Worm (Caenorhabditis elegans) whole organism, L3 larva: Measurements from ENCODE around the gene C33F10.11.

ENCODE experiments used
- R02D3.7 ChIP-seq: fragments of 150-350 bp; optimal IDR thresholded peaks from 2 replicates; lab custom pipeline; 2014; ENCODE audit warnings: missing biosample characterization, missing genetic modification characterization
- aly-2 ChIP-seq: fragments of 150-350 bp; optimal IDR thresholded peaks from 2 replicates; lab custom pipeline; 2014; ENCODE audit warnings: missing biosample characterization, missing genetic modification characterization
- daf-12 ChIP-seq: fragments of 150-350 bp; optimal IDR thresholded peaks from 2 replicates; lab custom pipeline; 2014; ENCODE audit warnings: missing biosample characterization, missing genetic modification reagents, missing genetic modification characterization
- egl-27 ChIP-seq: sonication (generic microtip); optimal IDR thresholded peaks from 4 replicates; lab custom pipeline; 2017; ENCODE audit warnings: missing biosample characterization, missing genetic modification reagents, missing genetic modification characterization
- elt-1 ChIP-seq: fragments of 150-350 bp; optimal IDR thresholded peaks from 2 replicates; lab custom pipeline; 2014; ENCODE audit warnings: missing biosample characterization, missing genetic modification characterization
- elt-2 ChIP-seq: sonication (generic microtip); optimal IDR thresholded peaks from 2 replicates; lab custom pipeline; 2016; ENCODE audit warnings: missing genetic modification reagents, mild to moderate bottlenecking, missing genetic modification characterization, missing compliant biosample characterization
- elt-3 ChIP-seq, 3 experiments: fragments of 150-350 bp in 1 of 3; sonication (generic microtip) in 2 of 3; optimal IDR thresholded peaks; 2 replicates in 2 of 3; 4 replicates in 1 of 3; lab custom pipeline; 2014 to 2017; ENCODE audit warnings: missing biosample characterization in 3 of 3, missing genetic modification characterization in 3 of 3
- eor-1 ChIP-seq, 2 experiments: fragments of 150-350 bp; optimal IDR thresholded peaks; 2 replicates each; lab custom pipeline; 2014 to 2018; ENCODE audit warnings: missing biosample characterization in 2 of 2, missing genetic modification characterization in 2 of 2
- fkh-10 ChIP-seq: sonication (generic microtip); optimal IDR thresholded peaks from 2 replicates; lab custom pipeline; 2017; ENCODE audit warnings: missing biosample characterization, missing genetic modification reagents, missing genetic modification characterization
- lin-15B ChIP-seq: fragments of 150-350 bp; optimal IDR thresholded peaks from 2 replicates; lab custom pipeline; 2014; ENCODE audit warnings: missing biosample characterization, missing genetic modification characterization
- lin-39 ChIP-seq: fragments of 150-350 bp; optimal IDR thresholded peaks from 2 replicates; lab custom pipeline; 2018; ENCODE audit warnings: missing biosample characterization, missing genetic modification reagents, missing genetic modification characterization
- mdl-1 ChIP-seq: fragments of 150-350 bp; optimal IDR thresholded peaks from 2 replicates; lab custom pipeline; 2014; ENCODE audit warnings: missing biosample characterization, missing genetic modification characterization
- mml-1 ChIP-seq: fragments of 150-350 bp; sonication (generic microtip); optimal IDR thresholded peaks from 3 replicates; lab custom pipeline; 2014; ENCODE audit warnings: missing biosample characterization, missing genetic modification characterization
- nhr-11 ChIP-seq: fragments of 150-350 bp; optimal IDR thresholded peaks from 2 replicates; lab custom pipeline; 2014; ENCODE audit warnings: missing biosample characterization, missing genetic modification characterization
- nhr-23 ChIP-seq: fragments of 150-350 bp; optimal IDR thresholded peaks from 2 replicates; lab custom pipeline; 2014; ENCODE audit warnings: missing biosample characterization, missing genetic modification reagents, missing genetic modification characterization
- nhr-25 ChIP-seq: sonication (generic microtip); optimal IDR thresholded peaks from 2 replicates; lab custom pipeline; 2017; ENCODE audit warnings: missing biosample characterization, missing genetic modification characterization
- nhr-28 ChIP-seq: fragments of 150-350 bp; optimal IDR thresholded peaks from 2 replicates; lab custom pipeline; 2014; ENCODE audit warnings: missing biosample characterization, missing genetic modification characterization
- nhr-43 ChIP-seq: sonication (generic microtip); optimal IDR thresholded peaks from 2 replicates; lab custom pipeline; 2016; ENCODE audit warnings: mild to moderate bottlenecking, missing genetic modification characterization, missing compliant biosample characterization; ENCODE audit not compliant: poor library complexity, severe bottlenecking
- nhr-67 ChIP-seq: fragments of 150-350 bp; optimal IDR thresholded peaks from 2 replicates; lab custom pipeline; 2014; ENCODE audit warnings: missing biosample characterization, missing genetic modification characterization
- nhr-76 ChIP-seq: fragments of 150-350 bp; sonication (generic microtip); optimal IDR thresholded peaks from 5 replicates; lab custom pipeline; 2014; ENCODE audit warnings: missing biosample characterization, missing genetic modification characterization
- nhr-77 ChIP-seq: fragments of 150-350 bp; optimal IDR thresholded peaks from 2 replicates; lab custom pipeline; 2014; ENCODE audit warnings: missing biosample characterization, missing genetic modification characterization
- pqm-1 ChIP-seq: fragments of 150-350 bp; optimal IDR thresholded peaks from 2 replicates; lab custom pipeline; 2017; ENCODE audit warnings: missing biosample characterization, missing genetic modification characterization, inconsistent platforms
- sea-2 ChIP-seq: fragments of 150-350 bp; sonication (generic microtip); optimal IDR thresholded peaks from 4 replicates; lab custom pipeline; 2014; ENCODE audit warnings: missing biosample characterization, missing genetic modification reagents, missing genetic modification characterization
- snpc-4 ChIP-seq: fragments of 150-350 bp; optimal IDR thresholded peaks from 2 replicates; lab custom pipeline; 2014; ENCODE audit warnings: missing biosample characterization, missing genetic modification characterization
- unc-39 ChIP-seq: sonication (generic microtip); optimal IDR thresholded peaks from 4 replicates; lab custom pipeline; 2017; ENCODE audit warnings: missing biosample characterization, missing genetic modification characterization
- unc-62 ChIP-seq: fragments of 150-350 bp; sonication (generic microtip); optimal IDR thresholded peaks from 4 replicates; lab custom pipeline; 2014; ENCODE audit warnings: missing biosample characterization, missing genetic modification reagents, missing genetic modification characterization
- zag-1 ChIP-seq: fragments of 150-350 bp; optimal IDR thresholded peaks from 2 replicates; lab custom pipeline; 2014; ENCODE audit warnings: missing biosample characterization, missing genetic modification characterization
- ztf-11 ChIP-seq: fragments of 150-350 bp; optimal IDR thresholded peaks from 2 replicates; lab custom pipeline; 2014; ENCODE audit warnings: missing biosample characterization, missing genetic modification characterization

Gene C33F10.11

DNA sequence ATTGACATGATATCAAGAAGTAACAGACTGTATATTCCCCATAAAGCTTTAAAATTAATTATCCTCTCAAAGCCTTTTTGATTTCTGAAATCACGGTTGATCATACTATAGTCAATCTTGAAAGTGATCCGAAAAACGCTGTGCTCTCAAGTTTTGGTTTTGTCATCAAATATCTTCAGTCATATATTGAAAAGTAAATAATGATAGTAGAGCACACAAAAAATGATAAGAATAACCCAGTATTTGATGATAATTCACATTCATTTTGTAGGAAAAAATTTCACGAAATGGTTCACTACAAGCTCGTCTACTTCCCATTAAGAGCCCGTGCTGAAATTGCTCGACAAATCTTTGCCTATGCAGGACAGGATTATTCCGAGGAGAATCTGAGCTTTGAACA, 45.0 kb upstream of the C33F10.11 start, which contains the start of gene gst-6 (continued):
- no peak for TF ChIP-seq unc-39 (tag; lab: Kevin White, UChicago)
- TF ChIP-seq, all 47 proteins: peak for 4

DNA sequence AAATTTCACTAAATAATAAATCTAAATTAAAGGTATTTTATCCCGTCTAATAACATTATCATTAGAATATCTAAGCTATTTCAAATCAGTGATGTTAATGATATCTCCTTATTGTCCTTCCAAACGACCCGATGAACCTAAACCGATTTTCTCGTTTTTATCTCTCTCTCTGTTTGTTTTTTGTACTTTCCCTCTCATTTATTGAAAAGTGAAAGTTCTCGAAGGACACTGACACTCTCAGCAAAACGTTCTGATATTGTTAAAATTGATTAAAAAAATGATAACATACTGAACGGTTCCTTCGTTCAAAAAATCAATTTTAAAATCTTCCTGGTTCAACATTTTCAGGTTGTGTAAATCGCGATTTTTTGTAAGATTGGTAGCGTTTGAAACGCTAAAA, 41.4 kb upstream of the C33F10.11 start, which contains the start of gene F11G11.13:
Gene F11G11.13, minus strand, starts transcription at position 89 of the 400 bp plus-strand sequence.
- TF ChIP-seq nhr-23 (peak; percentile 55), R02D3.7 (tag; lab: Kevin White, UChicago) (no peak), elt-3 (tag; optimal IDR thresholded peaks at IDR 0.05; lab: Kevin White, UChicago) (peak in 1 of 3 experiments; percentile 6), ztf-11 (no peak), nhr-43 (tag; lab: Kevin White, UChicago) (peak; percentile 27), nhr-25 (tag; lab: Kevin White, UChicago) (peak; percentile 67), eor-1 (tag; optimal IDR thresholded peaks at IDR 0.05; lab: Kevin White, UChicago) (no peak)

DNA sequence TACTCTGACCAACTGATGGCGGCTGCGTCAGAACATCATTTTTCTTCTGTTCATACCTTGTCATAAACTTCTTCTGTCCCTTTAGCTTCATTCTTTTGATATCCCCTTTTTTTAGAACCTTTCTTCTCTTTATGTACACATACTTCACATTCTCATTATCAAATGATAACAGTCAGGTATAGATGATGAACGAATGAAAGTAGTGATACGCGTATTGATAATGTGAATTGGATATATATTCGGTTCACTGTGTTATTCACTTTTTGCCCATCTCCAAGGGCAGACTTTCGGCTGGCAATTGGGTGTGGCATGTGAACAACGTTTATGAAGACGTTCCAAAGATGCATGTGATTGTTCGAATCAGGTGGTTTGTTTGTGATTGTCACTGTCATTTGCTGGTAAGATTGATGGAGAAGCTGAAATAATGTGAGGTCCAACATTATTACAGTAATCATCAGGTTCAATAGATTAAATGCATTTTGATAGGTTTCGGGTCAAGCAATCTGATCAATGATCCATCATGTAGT, 39.7 kb upstream of the C33F10.11 start, which contains the start of gene F11G11.15:
Gene F11G11.15, plus strand, starts transcription at position 511 of the 527 bp plus-strand sequence.
- TF ChIP-seq nhr-11 (tag; lab: Kevin White, UChicago): no peak
- peak; percentile 79 for TF ChIP-seq nhr-25 (tag; lab: Kevin White, UChicago)
- TF ChIP-seq nhr-43 (tag; lab: Kevin White, UChicago): peak; percentile 25
- TF ChIP-seq nhr-67 (tag; lab: Kevin White, UChicago): no peak
- TF ChIP-seq elt-1 (tag; lab: Kevin White, UChicago): no peak
- TF ChIP-seq lin-15B (tag; lab: Kevin White, UChicago): no peak
- peak in 1 of 3 experiments; percentile 42 for TF ChIP-seq elt-3 (tag; optimal IDR thresholded peaks at IDR 0.05; lab: Kevin White, UChicago)

DNA sequence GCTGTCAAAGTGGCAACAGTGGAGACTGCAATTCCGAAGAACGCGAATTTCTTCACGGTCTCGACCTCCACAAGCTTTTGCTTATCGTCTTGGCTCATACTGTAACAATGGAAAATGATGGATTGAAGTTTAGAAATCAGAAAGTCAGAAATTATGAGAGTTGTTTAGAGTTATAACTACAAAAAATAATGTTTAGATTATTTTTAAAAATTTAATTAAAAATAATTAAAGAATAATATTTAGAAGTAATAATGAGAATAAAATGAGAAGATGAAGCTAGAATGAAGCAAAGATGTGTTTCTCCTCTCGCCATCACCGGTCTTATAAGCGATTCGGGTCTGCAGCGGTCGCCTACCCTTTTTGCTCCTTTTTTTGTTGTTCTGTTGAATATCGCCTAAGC, 38.4 kb upstream of the C33F10.11 start, which contains the start of gene col-73:
Gene col-73, minus strand, starts transcription at position 101 of the 400 bp plus-strand sequence.
- no peak for TF ChIP-seq mdl-1 (tag; lab: Kevin White, UChicago)
- TF ChIP-seq, all 47 proteins: peak for 0

DNA sequence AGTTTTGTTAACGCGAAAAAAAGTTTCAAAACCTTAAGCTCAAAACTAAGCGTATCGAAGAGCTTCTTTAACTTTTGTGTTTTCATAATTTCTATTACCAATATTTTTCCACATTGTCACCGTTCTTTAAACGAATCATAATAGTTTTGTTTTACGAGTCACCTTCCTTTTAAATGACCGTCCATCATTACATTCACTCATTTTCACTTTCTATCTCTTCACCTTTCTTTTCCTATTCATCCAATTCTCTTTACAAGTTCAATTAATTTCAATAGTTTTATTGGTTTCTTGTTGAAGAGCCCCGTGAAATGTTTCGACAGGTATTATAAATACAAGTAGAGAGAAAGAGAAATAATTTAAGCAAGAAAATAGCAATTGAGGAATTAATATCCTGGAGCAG, 37.2 kb upstream of the C33F10.11 start:
- TF ChIP-seq sea-2 (GFP tag; lab: Kevin White, UChicago) (no peak), pqm-1 (tag; lab: Kevin White, UChicago) (no peak), nhr-43 (tag; lab: Kevin White, UChicago) (peak; percentile 35), nhr-76 (tag; lab: Kevin White, UChicago) (no peak), aly-2 (tag; lab: Kevin White, UChicago) (no peak), nhr-67 (tag; lab: Kevin White, UChicago) (no peak), unc-62 (GFP tag; lab: Kevin White, UChicago) (no peak), egl-27 (tag; lab: Kevin White, UChicago) (no peak), nhr-25 (tag; lab: Kevin White, UChicago) (no peak)

DNA sequence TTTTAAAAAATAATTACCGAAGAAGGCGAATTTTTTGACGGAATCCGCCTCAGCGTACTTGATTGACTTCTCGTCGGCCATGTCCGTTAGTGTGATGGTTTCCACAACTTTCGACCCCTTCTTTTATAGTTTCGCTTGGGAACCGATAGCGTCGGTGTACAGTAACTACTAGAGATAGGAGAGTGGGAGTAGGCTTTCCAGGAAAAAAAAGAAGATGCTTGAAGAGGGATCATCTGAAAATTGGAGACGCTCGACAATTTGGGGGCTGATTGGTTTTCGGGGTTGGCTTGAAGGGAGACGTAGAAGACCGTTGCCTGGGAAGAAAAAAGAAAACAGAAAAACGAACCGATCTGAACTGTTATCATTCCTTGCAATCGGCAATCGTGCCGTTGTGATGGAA, 36.0 kb upstream of the C33F10.11 start, which contains the start of gene col-20:
Gene col-20, minus strand, starts transcription at position 101 of the 400 bp plus-strand sequence.
- no peak for TF ChIP-seq zag-1 (tag; lab: Kevin White, UChicago)
- TF ChIP-seq, all 47 proteins: peak for 0

DNA sequence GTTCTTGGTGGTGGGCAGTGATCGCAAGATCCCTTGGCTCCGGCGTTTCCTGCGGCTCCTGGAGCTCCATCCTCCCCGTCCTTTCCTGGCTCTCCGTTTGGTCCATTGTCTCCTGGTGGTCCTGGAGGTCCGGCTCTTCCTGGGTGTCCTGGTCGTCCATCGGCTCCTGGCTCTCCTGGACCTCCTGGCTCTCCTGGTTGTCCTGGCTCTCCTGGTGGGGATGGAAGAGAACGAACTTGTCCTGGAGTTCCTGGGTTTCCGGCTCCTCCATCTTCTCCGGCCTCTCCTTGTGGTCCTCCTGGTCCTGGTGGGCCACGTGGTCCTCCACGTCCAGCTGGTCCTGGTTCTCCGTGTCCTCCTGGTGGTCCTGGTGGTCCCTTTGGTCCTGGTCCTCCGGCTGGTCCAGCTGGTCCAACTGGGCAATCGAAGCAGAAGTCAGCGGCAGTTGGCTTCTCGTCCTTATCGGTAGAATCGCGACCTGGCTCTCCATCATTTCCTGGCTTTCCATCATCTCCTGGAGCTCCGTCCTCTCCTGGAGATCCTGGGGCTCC, 35.2 kb upstream of the C33F10.11 start:
- no peak for TF ChIP-seq fkh-10 (GFP tag; lab: Kevin White, UChicago)
- TF ChIP-seq daf-12: no peak
- TF ChIP-seq nhr-28 (tag; lab: Kevin White, UChicago): no peak
- no peak for TF ChIP-seq nhr-76 (tag; lab: Kevin White, UChicago)
- TF ChIP-seq unc-62 (GFP tag; lab: Kevin White, UChicago): no peak
- no peak for TF ChIP-seq elt-2
- TF ChIP-seq nhr-77 (tag; lab: Kevin White, UChicago): no peak
- no peak for TF ChIP-seq mml-1 (tag; lab: Kevin White, UChicago)
- TF ChIP-seq snpc-4 (tag; lab: Kevin White, UChicago): no peak
- TF ChIP-seq lin-39: no peak
